Fruit fly (Drosophila melanogaster): ENCODE measurements around the gene Pgant4.

- TF ChIP-seq CG8478 (optimal IDR thresholded peaks at IDR 0.05) (no peak), EcR (GFP tag; optimal IDR thresholded peaks at IDR 0.05) (no peak), usp (GFP tag; optimal IDR thresholded peaks at IDR 0.05) (no peak)
These were observed 37.6 kb downstream of the Pgant4 start, which contains the start of gene CG31954 for dm6 chr2L:3510002-3510401.

All from whole organism.